Worm (Caenorhabditis elegans) whole organism, L1 larva: Measurements from ENCODE around the gene famh-161.

Source experiments
- ama-1 ChIP-seq: fragments of 150-350 bp; optimal IDR thresholded peaks from 2 replicates; lab custom pipeline; 2014
- unc-62 ChIP-seq: fragments of 150-350 bp; optimal IDR thresholded peaks from 2 replicates; lab custom pipeline; 2014; ENCODE audit warnings: missing biosample characterization, missing genetic modification reagents, missing genetic modification characterization

DNA sequence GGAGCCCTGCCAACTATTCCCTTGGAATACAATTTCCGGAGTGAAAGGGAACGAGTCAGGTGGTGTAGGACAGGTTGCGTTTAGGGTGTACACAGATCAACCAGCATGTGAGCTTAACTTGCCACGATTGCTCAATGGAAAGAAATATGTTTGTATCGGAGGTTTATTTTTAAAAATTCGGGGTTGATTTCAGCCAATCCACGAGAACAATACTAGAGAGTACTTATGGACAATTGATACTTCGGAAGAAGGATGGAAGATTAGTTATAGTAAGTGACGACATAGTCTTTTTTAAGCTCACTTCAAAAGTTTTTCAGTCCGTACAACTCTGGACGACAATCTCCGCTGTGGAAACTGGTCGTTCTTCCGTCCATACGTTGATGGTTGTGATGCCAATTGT is 40.9 kb upstream of the famh-161 start:
- TF ChIP-seq ama-1 (lab: Kevin White, UChicago) (no peak), unc-62 (no peak)
